Fruit fly (Drosophila melanogaster): ENCODE data around the gene Srp14.

DNA sequence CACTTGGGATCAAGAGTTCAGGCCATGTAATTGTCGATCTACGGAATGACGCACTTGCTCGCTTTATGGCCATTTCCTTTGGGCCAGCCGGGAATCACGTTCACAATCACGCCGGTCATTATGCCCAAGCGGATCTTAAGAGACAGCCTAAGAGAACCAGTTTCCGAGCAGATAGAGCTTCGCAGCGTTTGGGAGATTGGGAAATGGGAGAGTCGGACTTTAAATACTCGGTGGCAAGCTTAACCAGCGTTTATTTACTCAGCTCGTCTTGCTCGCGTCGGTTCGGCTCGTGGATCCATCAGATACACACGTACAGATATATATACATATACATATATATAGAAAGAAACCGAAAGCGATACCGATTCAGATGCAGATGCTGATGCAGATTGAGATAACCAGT, 14.4 kb upstream of the Srp14 start:
- TF ChIP-seq usp (GFP tag; optimal IDR thresholded peaks at IDR 0.05) (no peak), jim (GFP tag; optimal IDR thresholded peaks at IDR 0.05) (no peak), Myc (optimal IDR thresholded peaks at IDR 0.05) (no peak), fru (GFP tag; optimal IDR thresholded peaks at IDR 0.05) (no peak), lola (GFP tag; optimal IDR thresholded peaks at IDR 0.05) (no peak), sv (GFP tag; optimal IDR thresholded peaks at IDR 0.05) (no peak), pan (optimal IDR thresholded peaks at IDR 0.05) (no peak)

Data from whole organism, wandering third instar larva.